Worm (Caenorhabditis elegans) whole organism, L3 larva: ENCODE results near the gene F21A3.11.

Experiments used
- R02D3.7 ChIP-seq: fragments of 150-350 bp; optimal IDR thresholded peaks from 2 replicates; lab custom pipeline; 2014; ENCODE audit warnings: missing biosample characterization, missing genetic modification characterization
- ZK546.5 ChIP-seq: sonication (generic microtip); optimal IDR thresholded peaks from 2 replicates; lab custom pipeline; 2017; ENCODE audit warnings: missing biosample characterization, missing genetic modification characterization
- ama-1 ChIP-seq: fragments of 150-350 bp; optimal IDR thresholded peaks from 2 replicates; lab custom pipeline; 2018
- ceh-16 ChIP-seq: sonication (generic microtip); optimal IDR thresholded peaks from 2 replicates; lab custom pipeline; 2017; ENCODE audit warnings: missing biosample characterization, missing genetic modification characterization
- ceh-28 ChIP-seq: fragments of 150-350 bp; optimal IDR thresholded peaks from 2 replicates; lab custom pipeline; 2014; ENCODE audit warnings: missing biosample characterization, missing genetic modification reagents, missing genetic modification characterization
- ceh-9 ChIP-seq: sonication (generic microtip); optimal IDR thresholded peaks from 2 replicates; lab custom pipeline; 2018; ENCODE audit warnings: missing biosample characterization, missing genetic modification characterization
- egl-5 ChIP-seq: fragments of 150-350 bp; optimal IDR thresholded peaks from 2 replicates; lab custom pipeline; 2017; ENCODE audit warnings: missing biosample characterization, missing genetic modification reagents, missing genetic modification characterization, inconsistent platforms
- elt-1 ChIP-seq: fragments of 150-350 bp; optimal IDR thresholded peaks from 2 replicates; lab custom pipeline; 2014; ENCODE audit warnings: missing biosample characterization, missing genetic modification characterization
- elt-2 ChIP-seq: sonication (generic microtip); optimal IDR thresholded peaks from 2 replicates; lab custom pipeline; 2016; ENCODE audit warnings: missing genetic modification reagents, mild to moderate bottlenecking, missing genetic modification characterization, missing compliant biosample characterization
- fkh-2 ChIP-seq: fragments of 150-350 bp; optimal IDR thresholded peaks from 2 replicates; lab custom pipeline; 2014; ENCODE audit warnings: missing biosample characterization, missing genetic modification reagents, missing genetic modification characterization
- hmg-11 ChIP-seq: sonication (generic microtip); optimal IDR thresholded peaks from 2 replicates; lab custom pipeline; 2016; ENCODE audit warnings: missing genetic modification characterization, missing compliant biosample characterization
- lin-15B ChIP-seq: fragments of 150-350 bp; optimal IDR thresholded peaks from 2 replicates; lab custom pipeline; 2014; ENCODE audit warnings: missing biosample characterization, missing genetic modification characterization
- lin-39 ChIP-seq: fragments of 150-350 bp; optimal IDR thresholded peaks from 2 replicates; lab custom pipeline; 2018; ENCODE audit warnings: missing biosample characterization, missing genetic modification reagents, missing genetic modification characterization
- lsy-12 ChIP-seq: sonication (generic microtip); optimal IDR thresholded peaks from 2 replicates; lab custom pipeline; 2016; ENCODE audit warnings: mild to moderate bottlenecking, missing genetic modification characterization, missing compliant biosample characterization
- mdl-1 ChIP-seq: fragments of 150-350 bp; optimal IDR thresholded peaks from 2 replicates; lab custom pipeline; 2014; ENCODE audit warnings: missing biosample characterization, missing genetic modification characterization
- nfya-1 ChIP-seq: sonication (generic microtip); optimal IDR thresholded peaks from 2 replicates; lab custom pipeline; 2017; ENCODE audit warnings: missing genetic modification characterization, mild to moderate bottlenecking, missing compliant biosample characterization, antibody characterized with exemption, moderate library complexity; ENCODE audit not compliant: insufficient read depth
- nhr-11 ChIP-seq: fragments of 150-350 bp; optimal IDR thresholded peaks from 2 replicates; lab custom pipeline; 2014; ENCODE audit warnings: missing biosample characterization, missing genetic modification characterization
- nhr-23 ChIP-seq: fragments of 150-350 bp; optimal IDR thresholded peaks from 2 replicates; lab custom pipeline; 2014; ENCODE audit warnings: missing biosample characterization, missing genetic modification reagents, missing genetic modification characterization
- nhr-25 ChIP-seq: sonication (generic microtip); optimal IDR thresholded peaks from 2 replicates; lab custom pipeline; 2017; ENCODE audit warnings: missing biosample characterization, missing genetic modification characterization
- nhr-43 ChIP-seq: sonication (generic microtip); optimal IDR thresholded peaks from 2 replicates; lab custom pipeline; 2016; ENCODE audit warnings: mild to moderate bottlenecking, missing genetic modification characterization, missing compliant biosample characterization; ENCODE audit not compliant: poor library complexity, severe bottlenecking
- nhr-76 ChIP-seq: fragments of 150-350 bp; sonication (generic microtip); optimal IDR thresholded peaks from 5 replicates; lab custom pipeline; 2014; ENCODE audit warnings: missing biosample characterization, missing genetic modification characterization
- pha-4 ChIP-seq: fragments of 150-350 bp; optimal IDR thresholded peaks from 2 replicates; lab custom pipeline; 2014; ENCODE audit warnings: missing biosample characterization, missing genetic modification reagents, missing genetic modification characterization
- pqm-1 ChIP-seq: fragments of 150-350 bp; optimal IDR thresholded peaks from 2 replicates; lab custom pipeline; 2017; ENCODE audit warnings: missing biosample characterization, missing genetic modification characterization, inconsistent platforms
- sea-2 ChIP-seq: fragments of 150-350 bp; sonication (generic microtip); optimal IDR thresholded peaks from 4 replicates; lab custom pipeline; 2014; ENCODE audit warnings: missing biosample characterization, missing genetic modification reagents, missing genetic modification characterization
- skn-1 ChIP-seq: fragments of 150-350 bp; optimal IDR thresholded peaks from 2 replicates; lab custom pipeline; 2014; ENCODE audit warnings: missing biosample characterization, missing genetic modification characterization
- snpc-4 ChIP-seq: fragments of 150-350 bp; optimal IDR thresholded peaks from 2 replicates; lab custom pipeline; 2014; ENCODE audit warnings: missing biosample characterization, missing genetic modification characterization
- unc-39 ChIP-seq: sonication (generic microtip); optimal IDR thresholded peaks from 4 replicates; lab custom pipeline; 2017; ENCODE audit warnings: missing biosample characterization, missing genetic modification characterization
- unc-62 ChIP-seq: fragments of 150-350 bp; sonication (generic microtip); optimal IDR thresholded peaks from 4 replicates; lab custom pipeline; 2014; ENCODE audit warnings: missing biosample characterization, missing genetic modification reagents, missing genetic modification characterization
- ztf-4 ChIP-seq: fragments of 150-350 bp; optimal IDR thresholded peaks from 2 replicates; lab custom pipeline; 2014; ENCODE audit warnings: missing biosample characterization, missing genetic modification characterization

F21A3.11 gene

DNA sequence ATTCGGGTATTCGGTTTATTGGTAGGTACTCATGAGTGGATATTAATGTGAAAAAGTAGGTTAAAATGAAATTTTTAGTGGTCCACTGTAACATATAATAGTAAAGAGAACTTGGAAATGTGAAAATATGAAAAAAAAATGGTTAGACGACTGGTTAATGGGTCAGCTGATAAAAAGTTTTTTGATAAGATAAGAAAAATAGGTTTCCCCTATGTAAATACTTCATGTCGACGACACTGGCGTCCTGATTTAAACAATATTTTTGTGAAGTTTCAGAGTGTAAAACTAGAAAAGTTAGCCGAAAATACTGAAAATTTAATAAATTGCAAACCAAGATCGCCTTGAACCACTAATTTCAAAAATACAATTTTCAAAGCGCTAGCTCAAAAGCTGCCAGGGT is at the start of gene F21A3.11:
Gene F21A3.11, minus strand, starts transcription at position 117 of the 400 bp plus-strand sequence.
- TF ChIP-seq pha-4 (tag; lab: Kevin White, UChicago) (peak; percentile 54), mdl-1 (tag; lab: Kevin White, UChicago) (no peak), elt-2 (tag; lab: Kevin White, UChicago) (peak; percentile 73), pqm-1 (tag; lab: Kevin White, UChicago) (peak; percentile 31)
- TF ChIP-seq, all 47 proteins: peak for 3

DNA sequence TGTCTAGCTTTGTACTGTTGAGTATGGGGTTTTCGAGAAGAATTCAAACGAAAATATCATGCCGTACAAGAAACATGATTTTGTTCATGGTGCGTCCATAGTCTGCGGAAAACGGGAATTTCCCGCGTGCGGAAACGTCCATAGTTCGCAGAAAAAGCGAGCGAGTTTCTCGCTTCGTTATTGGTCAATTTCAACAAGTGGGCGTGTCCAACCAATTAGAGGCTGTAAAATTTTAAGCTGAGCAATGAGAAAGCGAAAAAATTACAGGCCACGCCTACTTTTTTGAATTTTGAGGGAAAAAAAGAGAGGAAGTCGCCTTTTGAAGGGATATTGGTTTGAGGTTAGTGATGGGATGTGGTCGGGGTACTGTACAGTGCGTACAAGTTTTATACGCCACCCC is 48.4 kb upstream of the F21A3.11 start:
- peak; percentile 54 for TF ChIP-seq nfya-1 (tag; lab: Kevin White, UChicago)

DNA sequence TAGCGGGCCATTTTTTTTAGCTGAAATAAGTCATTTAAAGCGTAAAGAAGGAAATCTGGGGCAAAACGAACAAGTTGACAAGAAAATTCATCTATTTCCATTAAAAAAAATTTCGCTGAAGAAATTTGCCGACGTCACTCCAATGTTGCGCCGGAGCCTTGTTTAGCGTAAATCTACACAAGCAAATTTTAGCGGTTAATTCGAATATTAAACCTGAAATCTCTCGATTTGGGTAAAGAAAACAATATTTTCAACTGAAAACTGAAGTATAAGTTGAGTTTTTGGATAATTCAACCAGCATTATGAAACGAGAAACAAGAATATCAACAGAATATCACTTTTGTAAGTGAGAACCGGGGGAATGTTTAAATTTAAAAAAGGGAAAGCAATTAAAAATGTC is 45.4 kb upstream of the F21A3.11 start, which contains the start of gene F28F8.9:
Gene F28F8.9, minus strand, starts transcription at position 288 of the 400 bp plus-strand sequence.
- peak; percentile 18 for TF ChIP-seq ama-1
- no peak for TF ChIP-seq pqm-1 (tag; lab: Kevin White, UChicago)
- TF ChIP-seq lin-39 (tag; lab: Kevin White, UChicago): peak; percentile 31
- TF ChIP-seq hmg-11 (tag; lab: Kevin White, UChicago): peak; percentile 24
- no peak for TF ChIP-seq nhr-11 (tag; lab: Kevin White, UChicago)
- TF ChIP-seq ztf-4 (tag; lab: Kevin White, UChicago): no peak
- TF ChIP-seq nfya-1 (tag; lab: Kevin White, UChicago): peak; percentile 56
- no peak for TF ChIP-seq nhr-25 (tag; lab: Kevin White, UChicago)
- no peak for TF ChIP-seq snpc-4 (tag; lab: Kevin White, UChicago)
- peak; percentile 68 for TF ChIP-seq pha-4 (tag; lab: Kevin White, UChicago)
- TF ChIP-seq ceh-9 (tag; lab: Kevin White, UChicago): no peak
- TF ChIP-seq lin-15B (tag; lab: Kevin White, UChicago): peak; percentile 67
- TF ChIP-seq ZK546.5 (tag; lab: Kevin White, UChicago): no peak
- TF ChIP-seq nhr-43: peak; percentile 19
- no peak for TF ChIP-seq sea-2
- TF ChIP-seq nhr-23: peak; percentile 52
- peak; percentile 91 for TF ChIP-seq R02D3.7

DNA sequence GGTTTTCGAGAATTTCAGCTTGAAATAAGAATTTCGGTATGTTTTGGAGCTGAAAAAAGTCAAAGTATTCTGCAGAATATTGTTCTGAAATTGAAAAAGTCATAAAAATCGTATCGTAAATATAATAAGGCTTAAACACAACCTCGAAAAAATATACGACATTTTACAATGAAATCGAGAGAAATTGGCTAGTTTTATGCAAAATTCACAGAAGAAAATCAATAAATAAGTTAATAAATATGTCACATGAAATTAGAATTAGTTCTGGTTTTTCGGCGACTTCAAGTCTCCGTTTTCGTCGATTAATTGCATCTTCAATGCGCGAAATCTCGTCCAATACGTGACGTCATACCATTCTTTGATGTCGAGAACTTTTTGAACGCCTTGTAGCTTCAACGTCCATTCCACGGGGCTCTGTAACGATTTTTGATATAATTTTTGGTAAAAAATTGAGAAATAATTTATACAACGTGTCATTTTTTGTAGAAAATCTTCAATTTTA is 44.4 kb upstream of the F21A3.11 start, which contains the start of gene atx-3:
Gene atx-3, minus strand, starts transcription at position 51 of the 502 bp plus-strand sequence.
- peak; percentile 9 for TF ChIP-seq nhr-23
- no peak for TF ChIP-seq unc-62 (GFP tag; lab: Kevin White, UChicago)

DNA sequence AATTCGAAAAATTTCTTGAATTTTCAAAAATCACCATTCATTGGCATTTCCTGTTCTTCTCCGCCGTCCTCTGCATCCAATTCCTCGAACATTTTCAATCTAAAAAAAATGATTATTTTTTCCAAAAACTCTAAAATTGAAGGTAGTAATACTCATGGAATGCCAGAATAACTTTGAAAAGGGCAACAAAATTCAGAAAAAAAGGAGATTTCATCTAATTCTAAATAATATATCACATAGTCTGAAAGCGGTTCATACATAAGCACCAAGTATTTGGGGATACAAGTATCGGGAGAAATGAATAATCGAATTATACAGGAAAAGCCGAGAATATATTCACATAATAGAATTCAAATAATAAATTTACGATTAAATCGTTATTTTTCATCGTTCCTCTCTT is 42.3 kb upstream of the F21A3.11 start, which contains the start of gene mdt-28:
Gene mdt-28, minus strand, starts transcription at position 101 of the 400 bp plus-strand sequence.
- TF ChIP-seq ZK546.5 (tag; lab: Kevin White, UChicago): no peak
- TF ChIP-seq pha-4 (tag; lab: Kevin White, UChicago): no peak
- no peak for TF ChIP-seq nhr-76 (tag; lab: Kevin White, UChicago)
- TF ChIP-seq sea-2: no peak
- no peak for TF ChIP-seq ama-1
- no peak for TF ChIP-seq lsy-12
- TF ChIP-seq ceh-28 (tag; lab: Kevin White, UChicago): no peak
- TF ChIP-seq skn-1 (tag; lab: Kevin White, UChicago): no peak
- TF ChIP-seq nhr-25 (tag; lab: Kevin White, UChicago): no peak
- TF ChIP-seq fkh-2: no peak
- no peak for TF ChIP-seq nhr-11 (tag; lab: Kevin White, UChicago)
- TF ChIP-seq R02D3.7: no peak

DNA sequence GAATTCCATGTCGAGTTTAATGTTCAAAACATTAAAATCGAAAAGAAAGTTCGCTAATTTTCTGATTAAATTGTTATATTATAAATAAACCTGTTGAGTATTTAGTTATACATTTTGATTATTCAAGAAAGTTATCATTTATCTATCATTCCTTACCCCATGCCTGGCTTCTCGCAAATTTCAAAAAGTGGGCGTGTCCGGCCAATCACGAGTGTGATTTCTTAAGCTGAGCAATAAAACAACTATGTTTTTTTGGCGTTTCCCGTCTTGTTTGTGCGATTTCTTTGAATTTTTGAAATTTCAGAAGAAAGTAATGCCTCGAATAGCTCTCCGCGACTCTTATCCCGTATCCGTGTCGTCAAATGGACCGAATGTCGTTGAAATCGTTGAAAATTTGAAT is 39.6 kb upstream of the F21A3.11 start, which contains the start of gene fbxa-94:
Gene fbxa-94, plus strand, starts transcription at position 301 of the 400 bp plus-strand sequence.
- TF ChIP-seq ceh-16 (no peak), elt-2 (tag; lab: Kevin White, UChicago) (no peak), unc-39 (tag; lab: Kevin White, UChicago) (no peak), nfya-1 (tag; lab: Kevin White, UChicago) (peak; percentile 42), ztf-4 (tag; lab: Kevin White, UChicago) (no peak), egl-5 (tag; lab: Kevin White, UChicago) (no peak)

DNA sequence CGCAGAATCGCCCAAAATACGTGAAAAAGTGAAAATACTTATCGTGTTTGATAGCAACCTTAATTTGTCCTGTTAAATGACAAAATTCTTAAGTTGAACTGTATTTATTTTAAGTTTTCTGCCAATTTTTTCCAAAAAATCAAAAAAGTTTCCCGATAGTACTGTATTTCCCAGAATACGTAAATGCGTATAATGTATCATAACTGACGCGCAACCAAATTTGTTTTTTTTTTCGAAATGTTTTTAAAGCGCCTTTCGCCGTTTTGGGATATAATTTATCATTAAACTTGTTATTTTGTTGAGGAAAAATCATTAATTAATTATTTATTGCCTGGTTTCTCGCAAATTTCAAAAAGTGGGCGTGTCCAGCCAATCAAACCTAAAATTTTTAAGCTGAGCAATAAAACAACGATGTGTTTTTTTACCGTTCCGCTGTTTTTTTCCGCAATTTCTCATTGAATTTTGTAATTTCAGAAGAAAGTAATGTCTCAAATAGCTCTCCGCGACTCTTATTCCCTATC is 38.1 kb upstream of the F21A3.11 start, which contains the start of gene fbxa-95:
Gene fbxa-95, plus strand, starts transcription at position 471 of the 521 bp plus-strand sequence.
- peak; percentile 9 for TF ChIP-seq nfya-1 (tag; lab: Kevin White, UChicago)
- TF ChIP-seq elt-1: no peak
- TF ChIP-seq, all 47 proteins: peak for 1
